Fruit fly (Drosophila melanogaster) whole organism, embryonic: ENCODE results near the gene CG6901.

Source experiments
- Awh ChIP-seq: fragments of 200-800 bp; sonication (Bioruptor generic); IDR thresholded peaks from 2 replicates; pipeline ENCODE4, ENCODE4 v1.3.6; 2022; ENCODE audit warnings: missing biosample characterization, missing genetic modification characterization
- Bdp1 ChIP-seq: fragments of 200-800 bp; sonication (Bioruptor generic); optimal IDR thresholded peaks from 3 replicates; lab custom pipeline; 2016; ENCODE audit warnings: missing biosample characterization, missing genetic modification characterization
- Bgb ChIP-seq: fragments of 200-800 bp; sonication (Bioruptor generic); IDR thresholded peaks from 2 replicates; pipeline ENCODE4 v1.3.6; 2022; ENCODE audit warnings: missing biosample characterization, missing genetic modification characterization; ENCODE audit not compliant: partially characterized antibody
- CG1024 ChIP-seq: fragments of 200-800 bp; sonication (Bioruptor generic); IDR thresholded peaks from 2 replicates; pipeline ENCODE4 v1.3.6; 2022; ENCODE audit warnings: missing biosample characterization, missing genetic modification characterization
- CG10267 ChIP-seq: fragments of 200-800 bp; sonication (Bioruptor generic); optimal IDR thresholded peaks from 2 replicates; lab custom pipeline; 2018; ENCODE audit warnings: missing biosample characterization, mild to moderate bottlenecking, missing genetic modification characterization, moderate library complexity
- CG10366 ChIP-seq: fragments of 200-800 bp; sonication (Bioruptor generic); IDR thresholded peaks from 2 replicates; pipeline ENCODE4 v1.3.6; 2022; ENCODE audit warnings: missing biosample characterization, missing genetic modification characterization
- CG11456 ChIP-seq: fragments of 200-800 bp; sonication (Bioruptor generic); IDR thresholded peaks from 3 replicates; pipeline ENCODE4 v1.3.6; 2022; ENCODE audit warnings: missing biosample characterization, missing genetic modification characterization
- CG11696 ChIP-seq: fragments of 200-800 bp; sonication (Bioruptor generic); IDR thresholded peaks from 2 replicates; pipeline ENCODE4 v1.3.6; 2022; ENCODE audit warnings: missing biosample characterization, missing genetic modification characterization
- CG12155 ChIP-seq: fragments of 200-800 bp; sonication (Bioruptor generic); optimal IDR thresholded peaks from 3 replicates; lab custom pipeline; 2016; ENCODE audit warnings: missing biosample characterization, missing genetic modification characterization
- CG12236 ChIP-seq: fragments of 200-800 bp; sonication (Bioruptor generic); optimal IDR thresholded peaks from 2 replicates; lab custom pipeline; 2016; ENCODE audit warnings: missing biosample characterization, missing genetic modification characterization
- CG1647 ChIP-seq: fragments of 200-800 bp; sonication (Bioruptor generic); optimal IDR thresholded peaks from 3 replicates; lab custom pipeline; 2016; ENCODE audit warnings: missing biosample characterization, missing genetic modification characterization
- CG16863 ChIP-seq: fragments of 200-800 bp; sonication (Bioruptor generic); optimal IDR thresholded peaks from 3 replicates; lab custom pipeline; 2016; ENCODE audit warnings: missing biosample characterization, missing genetic modification characterization
- CG18476 ChIP-seq: fragments of 200-800 bp; sonication (Bioruptor generic); optimal IDR thresholded peaks from 2 replicates; lab custom pipeline; 2016; ENCODE audit warnings: missing biosample characterization, mild to moderate bottlenecking, missing genetic modification characterization
- CG2199 ChIP-seq: fragments of 200-800 bp; sonication (Bioruptor generic); IDR thresholded peaks from 3 replicates; pipeline ENCODE4 v1.3.6; 2022; ENCODE audit warnings: missing biosample characterization, missing genetic modification characterization
- CG2202 ChIP-seq: fragments of 200-800 bp; sonication (Bioruptor generic); optimal IDR thresholded peaks from 2 replicates; lab custom pipeline; 2018; ENCODE audit warnings: missing biosample characterization, mild to moderate bottlenecking, missing genetic modification characterization
- CG2889 ChIP-seq: fragments of 200-800 bp; sonication (Bioruptor generic); IDR thresholded peaks from 3 replicates; pipeline ENCODE4 v1.3.6; 2022; ENCODE audit warnings: missing biosample characterization, missing genetic modification characterization
- CG32767 ChIP-seq: fragments of 200-800 bp; sonication (Bioruptor generic); IDR thresholded peaks from 2 replicates; pipeline ENCODE4 v1.3.6; 2022; ENCODE audit warnings: missing biosample characterization, missing genetic modification characterization
- CG3281 ChIP-seq: fragments of 200-800 bp; sonication (Bioruptor generic); optimal IDR thresholded peaks from 3 replicates; lab custom pipeline; 2017; ENCODE audit warnings: missing biosample characterization, mild to moderate bottlenecking, missing genetic modification characterization
- CG7786 ChIP-seq: fragments of 200-800 bp; sonication (Bioruptor generic); optimal IDR thresholded peaks from 2 replicates; lab custom pipeline; 2016; ENCODE audit warnings: missing biosample characterization, missing genetic modification characterization
- CG8290 ChIP-seq, 3 experiments: fragments of 200-800 bp; sonication (Bioruptor generic); optimal IDR thresholded peaks; 2 replicates each; lab custom pipeline; 2016 to 2019; ENCODE audit warnings: missing biosample characterization in 3 of 3, missing genetic modification characterization in 3 of 3, mild to moderate bottlenecking in 2 of 3, moderate library complexity in 1 of 3
- CTCF ChIP-seq: fragments of 200-800 bp; sonication (Bioruptor generic); optimal IDR thresholded peaks from 2 replicates; lab custom pipeline; 2017; ENCODE audit warnings: missing biosample characterization, mild to moderate bottlenecking, missing genetic modification characterization, moderate library complexity
- Dip3 ChIP-seq: fragments of 200-800 bp; sonication (Bioruptor generic); optimal IDR thresholded peaks from 3 replicates; lab custom pipeline; 2016; ENCODE audit warnings: missing biosample characterization, missing genetic modification characterization
- Dref ChIP-seq: fragments of 200-800 bp; sonication (Bioruptor generic); IDR thresholded peaks from 2 replicates; pipeline ENCODE4 v1.3.6; 2022; ENCODE audit warnings: missing biosample characterization, missing genetic modification characterization
- E2f1 ChIP-seq: fragments of 200-800 bp; sonication (Bioruptor generic); IDR thresholded peaks from 2 replicates; pipeline ENCODE4 v1.3.6; 2022; ENCODE audit warnings: missing biosample characterization, missing genetic modification characterization
- Ets65A ChIP-seq: fragments of 200-800 bp; sonication (Bioruptor generic); peaks from one replicate; lab custom pipeline; 2016; ENCODE audit warnings: missing biosample characterization, missing genetic modification characterization
- HHEX ChIP-seq: fragments of 200-800 bp; sonication (Bioruptor generic); optimal IDR thresholded peaks from 3 replicates; lab custom pipeline; 2017; ENCODE audit warnings: missing biosample characterization, mild to moderate bottlenecking, missing genetic modification characterization, missing genetic modification reagents
- Mad ChIP-seq: fragments of 200-800 bp; sonication (Bioruptor generic); optimal IDR thresholded peaks from 2 replicates; lab custom pipeline; 2016; ENCODE audit warnings: missing biosample characterization, missing genetic modification characterization
- Mrtf ChIP-seq: fragments of 200-800 bp; sonication (Bioruptor generic); IDR thresholded peaks from 3 replicates; pipeline ENCODE4 v1.3.6; 2022; ENCODE audit warnings: missing biosample characterization, missing genetic modification characterization
- NFAT ChIP-seq: fragments of 200-800 bp; sonication (Bioruptor generic); IDR thresholded peaks from 2 replicates; pipeline ENCODE4 v1.3.6; 2022; ENCODE audit warnings: missing biosample characterization, missing genetic modification characterization
- Nf-YA ChIP-seq: fragments of 200-800 bp; sonication (Bioruptor generic); IDR thresholded peaks from 2 replicates; pipeline ENCODE4 v1.3.6; 2022; ENCODE audit warnings: missing biosample characterization, missing genetic modification characterization
- Nf-YC ChIP-seq: fragments of 200-800 bp; optimal IDR thresholded peaks from 3 replicates; lab custom pipeline; 2019; ENCODE audit warnings: missing biosample characterization, mild to moderate bottlenecking, missing genetic modification characterization, moderate library complexity
- Optix ChIP-seq: fragments of 200-800 bp; sonication (Bioruptor generic); IDR thresholded peaks from 3 replicates; pipeline ENCODE4 v1.3.6; 2022; ENCODE audit warnings: missing biosample characterization, missing genetic modification characterization
- Poxn ChIP-seq: fragments of 200-800 bp; sonication (Bioruptor generic); IDR thresholded peaks from 2 replicates; pipeline ENCODE4 v1.3.6; 2022; ENCODE audit warnings: missing biosample characterization, missing genetic modification characterization
- Usf ChIP-seq: fragments of 200-800 bp; sonication (Bioruptor generic); optimal IDR thresholded peaks from 2 replicates; lab custom pipeline; 2017; ENCODE audit warnings: missing genotype, missing biosample characterization, missing genetic modification characterization
- ac ChIP-seq: fragments of 200-800 bp; sonication (Bioruptor generic); optimal IDR thresholded peaks from 3 replicates; lab custom pipeline; 2017; ENCODE audit warnings: missing biosample characterization, mild to moderate bottlenecking, missing genetic modification characterization
- br ChIP-seq: fragments of >200 bp; optimal IDR thresholded peaks from 2 replicates; lab custom pipeline; 2017
- cad ChIP-seq: fragments of >200 bp; optimal IDR thresholded peaks from 2 replicates; lab custom pipeline; 2017; ENCODE audit warnings: missing biosample characterization, missing genetic modification characterization
- cas ChIP-seq: fragments of 200-800 bp; sonication (Bioruptor generic); IDR thresholded peaks from 2 replicates; pipeline ENCODE4 v1.3.6; 2022; ENCODE audit warnings: missing biosample characterization, missing genetic modification characterization
- ci ChIP-seq: fragments of 200-800 bp; sonication (Bioruptor generic); IDR thresholded peaks from 3 replicates; pipeline ENCODE4 v1.3.6; 2022; ENCODE audit warnings: missing biosample characterization, missing genetic modification characterization
- dmrt11E ChIP-seq: fragments of 200-800 bp; sonication (Bioruptor generic); optimal IDR thresholded peaks from 3 replicates; lab custom pipeline; 2018; ENCODE audit warnings: missing biosample characterization, mild to moderate bottlenecking, missing genetic modification characterization, moderate library complexity
- eve ChIP-seq, 2 experiments: fragments of >200 bp; optimal IDR thresholded peaks; 2 replicates each; lab custom pipeline; 2017; ENCODE audit warnings: missing biosample characterization in 2 of 2, missing genetic modification characterization in 2 of 2
- fd102C ChIP-seq: fragments of 200-800 bp; sonication (Bioruptor generic); optimal IDR thresholded peaks from 2 replicates; lab custom pipeline; 2018; ENCODE audit warnings: missing biosample characterization, mild to moderate bottlenecking, missing genetic modification characterization, moderate library complexity
- fu2 ChIP-seq: fragments of 200-800 bp; sonication (Bioruptor generic); optimal IDR thresholded peaks from 2 replicates; lab custom pipeline; 2016; ENCODE audit warnings: missing biosample characterization, missing genetic modification characterization
- gcm ChIP-seq: fragments of 200-800 bp; sonication (Bioruptor generic); optimal IDR thresholded peaks from 2 replicates; lab custom pipeline; 2019; ENCODE audit warnings: missing biosample characterization, mild to moderate bottlenecking, missing genetic modification characterization, moderate library complexity
- inv ChIP-seq: fragments of 200-800 bp; sonication (Bioruptor generic); IDR thresholded peaks from 2 replicates; pipeline ENCODE4 v1.3.6; 2022; ENCODE audit warnings: missing biosample characterization, missing genetic modification characterization; ENCODE audit not compliant: partially characterized antibody
- jigr1 ChIP-seq: fragments of 200-800 bp; sonication (Bioruptor generic); IDR thresholded peaks from 3 replicates; pipeline ENCODE4 v1.3.6; 2022; ENCODE audit warnings: missing biosample characterization, missing genetic modification characterization
- pb ChIP-seq: fragments of 200-800 bp; sonication (Bioruptor generic); optimal IDR thresholded peaks from 3 replicates; lab custom pipeline; 2016; ENCODE audit warnings: missing biosample characterization, missing genetic modification characterization
- peb ChIP-seq: fragments of 200-800 bp; sonication (Bioruptor generic); IDR thresholded peaks from 2 replicates; pipeline ENCODE4 v1.3.6; 2022; ENCODE audit warnings: missing biosample characterization, missing genetic modification characterization
- pfk ChIP-seq: fragments of 200-800 bp; sonication (Bioruptor generic); optimal IDR thresholded peaks from 2 replicates; lab custom pipeline; 2018; ENCODE audit warnings: missing biosample characterization, mild to moderate bottlenecking, missing genetic modification characterization, moderate library complexity
- sd ChIP-seq: fragments of 200-800 bp; sonication (Bioruptor generic); optimal IDR thresholded peaks from 3 replicates; lab custom pipeline; 2018; ENCODE audit warnings: missing biosample characterization, mild to moderate bottlenecking, missing genetic modification characterization, moderate library complexity
- sens-2 ChIP-seq: fragments of 200-800 bp; sonication (Bioruptor generic); IDR thresholded peaks from 2 replicates; pipeline ENCODE4 v1.3.6; 2022; ENCODE audit warnings: missing biosample characterization, missing genetic modification characterization
- tll ChIP-seq, 2 experiments: fragments of 200-800 bp in 1 of 2; fragments of >200 bp in 1 of 2; sonication (Bioruptor generic) in 1 of 2; optimal IDR thresholded peaks; 2 replicates each; lab custom pipeline; 2017 to 2019; ENCODE audit warnings: missing biosample characterization in 2 of 2, missing genetic modification characterization in 2 of 2, mild to moderate bottlenecking in 1 of 2, moderate library complexity in 1 of 2
- trh ChIP-seq: fragments of 200-800 bp; sonication (Bioruptor generic); optimal IDR thresholded peaks from 2 replicates; lab custom pipeline; 2016; ENCODE audit warnings: missing biosample characterization, missing genetic modification characterization

CG6901 gene

DNA sequence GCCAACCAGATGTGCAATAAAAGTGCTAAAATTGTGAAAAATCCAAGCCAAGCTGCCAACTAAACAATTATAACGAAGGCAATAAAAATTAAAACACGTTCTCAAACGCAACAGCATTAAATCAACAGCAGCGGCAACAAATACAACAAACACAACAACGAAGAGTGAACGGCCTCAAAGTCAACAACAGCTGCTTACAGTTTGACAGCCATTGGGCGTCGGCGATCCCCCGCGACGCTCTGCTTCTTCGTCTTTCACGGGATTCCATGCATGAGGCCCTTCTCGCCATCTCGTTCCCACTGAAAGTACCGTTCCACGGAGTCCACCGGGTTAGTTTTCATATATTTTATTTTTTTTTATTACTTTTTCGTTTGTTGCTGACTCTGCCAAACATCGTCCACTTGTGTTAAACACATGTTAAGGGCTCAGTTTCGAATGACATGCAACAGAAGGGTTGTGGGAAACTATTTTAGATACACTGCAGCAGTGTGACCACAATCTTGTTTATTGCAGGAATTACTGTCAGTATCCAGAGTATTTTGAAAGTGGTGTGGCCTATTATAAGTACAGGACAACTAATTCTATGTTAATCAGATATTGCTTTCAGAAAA, 41.0 kb upstream of the CG6901 start (continued):
- peak; percentile 94 for TF ChIP-seq CG2199 (GFP tag; lab: Robert Waterston, UW)
- TF ChIP-seq Usf (GFP tag; lab: Kevin White, UChicago): no peak
- no peak for TF ChIP-seq CG10366 (GFP tag; lab: Robert Waterston, UW)
- TF ChIP-seq Dref (GFP tag; lab: Robert Waterston, UW): no peak
- no peak for TF ChIP-seq CG12236 (GFP tag; lab: Kevin White, UChicago)
- TF ChIP-seq CG10267: no peak
- TF ChIP-seq HHEX (GFP tag; lab: Kevin White, UChicago): no peak
- no peak for TF ChIP-seq Mrtf (GFP tag; lab: Robert Waterston, UW)
- TF ChIP-seq CG1024: peak; percentile 42; the same call in 1 of the 2 replicates
- TF ChIP-seq Ets65A (GFP tag; lab: Kevin White, UChicago): no peak
- TF ChIP-seq fu2: no peak
- TF ChIP-seq eve (GFP tag; optimal IDR thresholded peaks at IDR 0.05; lab: Kevin White, UChicago): no peak
- TF ChIP-seq Poxn (GFP tag; lab: Robert Waterston, UW): no peak
- no peak for TF ChIP-seq br
- peak in 1 of 2 experiments; percentile 37 for TF ChIP-seq tll (GFP tag; optimal IDR thresholded peaks at IDR 0.05; lab: Kevin White, UChicago)
- no peak for TF ChIP-seq Bgb
- peak; percentile 46 for TF ChIP-seq CG8290 (GFP tag; optimal IDR thresholded peaks at IDR 0.05; lab: Kevin White, UChicago)
- TF ChIP-seq CG8290 (tag; optimal IDR thresholded peaks at IDR 0.05; lab: Kevin White, UChicago): peak; percentile 19 to 35
- TF ChIP-seq pfk: peak; percentile 43
- no peak for TF ChIP-seq gcm
- TF ChIP-seq CG1647 (GFP tag; lab: Kevin White, UChicago): no peak
- peak; percentile 1 for TF ChIP-seq CG18476 (GFP tag; lab: Kevin White, UChicago)
- TF ChIP-seq CG3281: no peak
- peak; percentile 36 for TF ChIP-seq ac (GFP tag; lab: Kevin White, UChicago)
- TF ChIP-seq CG32767 (GFP tag; lab: Robert Waterston, UW): peak; percentile 33; the same call in 1 of the 2 replicates
- no peak for TF ChIP-seq CG12155 (GFP tag; lab: Kevin White, UChicago)
- no peak for TF ChIP-seq trh (GFP tag; lab: Kevin White, UChicago)
- TF ChIP-seq Dip3: no peak
- peak; percentile 8 for TF ChIP-seq Mad (GFP tag; lab: Kevin White, UChicago)
- TF ChIP-seq Nf-YA (GFP tag; lab: Robert Waterston, UW): no peak
- TF ChIP-seq cad (GFP tag; lab: Kevin White, UChicago): peak; percentile 88
- TF ChIP-seq Bdp1 (GFP tag; lab: Kevin White, UChicago): no peak
- no peak for TF ChIP-seq pb (GFP tag; lab: Kevin White, UChicago)
- no peak for TF ChIP-seq Optix (GFP tag; lab: Robert Waterston, UW)
- no peak for TF ChIP-seq cas (GFP tag; lab: Robert Waterston, UW)
- TF ChIP-seq Awh: no peak
- no peak for TF ChIP-seq CTCF (GFP tag; lab: Kevin White, UChicago)
- no peak for TF ChIP-seq sens-2 (GFP tag; lab: Robert Waterston, UW)
- no peak for TF ChIP-seq NFAT (GFP tag; lab: Robert Waterston, UW)
- peak; percentile 4 for TF ChIP-seq dmrt11E (tag; lab: Kevin White, UChicago)
- TF ChIP-seq E2f1: no peak
- peak; percentile 43; the same call in 1 of the 3 replicates for TF ChIP-seq ci (GFP tag; lab: Robert Waterston, UW)
- TF ChIP-seq CG11456 (GFP tag; lab: Robert Waterston, UW): no peak
- no peak for TF ChIP-seq jigr1
- TF ChIP-seq CG11696 (GFP tag; lab: Robert Waterston, UW): no peak
- no peak for TF ChIP-seq CG7786
- TF ChIP-seq Nf-YC (tag; lab: Kevin White, UChicago): no peak
- TF ChIP-seq CG2889 (GFP tag; lab: Robert Waterston, UW): no peak
- no peak for TF ChIP-seq inv (GFP tag; lab: Robert Waterston, UW)
- TF ChIP-seq CG2202: no peak
- TF ChIP-seq fd102C (GFP tag; lab: Kevin White, UChicago): peak; percentile 7
- TF ChIP-seq peb: no peak
- peak; percentile 16 for TF ChIP-seq sd (tag; lab: Kevin White, UChicago)
- no peak for TF ChIP-seq CG16863 (GFP tag; lab: Kevin White, UChicago)
